Worm (Caenorhabditis elegans) whole organism, L1 larva: Measurements from ENCODE around the gene eral-1.

Source experiments
- C04F5.9 ChIP-seq: sonication (generic microtip); optimal IDR thresholded peaks from 2 replicates; lab custom pipeline; 2016; ENCODE audit warnings: missing genetic modification characterization, missing compliant biosample characterization
- F16B12.6 ChIP-seq: fragments of 150-350 bp; optimal IDR thresholded peaks from 2 replicates; lab custom pipeline; 2014; ENCODE audit warnings: missing biosample characterization, missing genetic modification characterization
- aly-2 ChIP-seq: fragments of 150-350 bp; optimal IDR thresholded peaks from 2 replicates; lab custom pipeline; 2014; ENCODE audit warnings: missing biosample characterization, missing genetic modification characterization
- ceh-63 ChIP-seq: fragments of 200-800 bp; sonication (Bioruptor generic); optimal IDR thresholded peaks from 2 replicates; lab custom pipeline; 2018; ENCODE audit warnings: mild to moderate bottlenecking, missing genetic modification characterization, missing compliant biosample characterization
- ceh-8 ChIP-seq: fragments of 200-800 bp; sonication (Bioruptor generic); optimal IDR thresholded peaks from 2 replicates; lab custom pipeline; 2018; ENCODE audit warnings: mild to moderate bottlenecking, missing genetic modification characterization, moderate library complexity, missing compliant biosample characterization
- ces-1 ChIP-seq: fragments of 150-350 bp; optimal IDR thresholded peaks from 2 replicates; lab custom pipeline; 2014; ENCODE audit warnings: missing biosample characterization, missing genetic modification reagents, missing genetic modification characterization
- dpl-1 ChIP-seq, 3 experiments: fragments of 150-350 bp in 2 of 3; sonication (generic microtip) in 1 of 3; optimal IDR thresholded peaks; 2 replicates each; lab custom pipeline; 2014 to 2017; ENCODE audit warnings: missing biosample characterization in 3 of 3, missing genetic modification characterization in 3 of 3, missing genetic modification reagents in 3 of 3
- dsc-1 ChIP-seq: sonication (generic microtip); optimal IDR thresholded peaks from 2 replicates; lab custom pipeline; 2016; ENCODE audit warnings: mild to moderate bottlenecking, missing genetic modification characterization, missing compliant biosample characterization
- efl-1 ChIP-seq, 4 experiments: fragments of 150-350 bp; optimal IDR thresholded peaks in 3 of 4; peaks in 1 of 4; 1 replicate in 1 of 4; 2 replicates in 3 of 4; lab custom pipeline; 2014; ENCODE audit warnings: missing biosample characterization in 2 of 4, missing genetic modification characterization in 2 of 4, missing genetic modification reagents in 2 of 4
- egl-27 ChIP-seq, 2 experiments: fragments of 150-350 bp in 1 of 2; sonication (generic microtip); optimal IDR thresholded peaks; 3 replicates each; lab custom pipeline; 2017 to 2018; ENCODE audit warnings: missing biosample characterization in 2 of 2, missing genetic modification characterization in 2 of 2, missing genetic modification reagents in 2 of 2
- elt-2 ChIP-seq: sonication (generic microtip); optimal IDR thresholded peaks from 2 replicates; lab custom pipeline; 2016; ENCODE audit warnings: missing genetic modification characterization, mild to moderate bottlenecking, inconsistent platforms, missing compliant biosample characterization, missing genetic modification reagents
- ets-5 ChIP-seq: fragments of 200-800 bp; sonication (Bioruptor generic); IDR thresholded peaks from 2 replicates; pipeline ENCODE4 v1.3.6; 2022; ENCODE audit warnings: missing genetic modification characterization, missing compliant biosample characterization
- fkh-4 ChIP-seq: sonication (generic microtip); optimal IDR thresholded peaks from 2 replicates; lab custom pipeline; 2016; ENCODE audit warnings: missing compliant biosample characterization, missing genetic modification characterization, borderline replicate concordance
- grh-1 ChIP-seq: fragments of 200-800 bp; sonication (Bioruptor generic); IDR thresholded peaks from 2 replicates; pipeline ENCODE4 v1.3.6; 2022; ENCODE audit warnings: missing genetic modification reagents, missing genetic modification characterization, missing compliant biosample characterization
- hlh-4 ChIP-seq: sonication (generic microtip); optimal IDR thresholded peaks from 2 replicates; lab custom pipeline; 2016; ENCODE audit warnings: mild to moderate bottlenecking, missing genetic modification characterization, missing compliant biosample characterization
- isw-1 ChIP-seq: fragments of 200-800 bp; sonication (Bioruptor generic); IDR thresholded peaks from 2 replicates; pipeline ENCODE4 v1.3.6; 2022; ENCODE audit warnings: missing genetic modification characterization, missing compliant biosample characterization
- lin-14 ChIP-seq: fragments of 200-800 bp; sonication (Bioruptor generic); optimal IDR thresholded peaks from 2 replicates; lab custom pipeline; 2018; ENCODE audit warnings: mild to moderate bottlenecking, missing genetic modification characterization, moderate library complexity, missing compliant biosample characterization
- lin-35 ChIP-seq, 2 experiments: fragments of 150-350 bp; optimal IDR thresholded peaks; 2 replicates each; lab custom pipeline; 2014; ENCODE audit warnings: missing biosample characterization in 2 of 2, missing genetic modification characterization in 2 of 2, missing genetic modification reagents in 2 of 2
- lin-39 ChIP-seq: fragments of 150-350 bp; optimal IDR thresholded peaks from 2 replicates; lab custom pipeline; 2014; ENCODE audit warnings: missing biosample characterization, missing genetic modification reagents, missing genetic modification characterization
- lir-3 ChIP-seq: sonication (generic microtip); optimal IDR thresholded peaks from 2 replicates; lab custom pipeline; 2016; ENCODE audit warnings: mild to moderate bottlenecking, missing genetic modification characterization, moderate library complexity, missing compliant biosample characterization; ENCODE audit not compliant: poor library complexity
- mab-9 ChIP-seq: fragments of 200-800 bp; sonication (Bioruptor generic); IDR thresholded peaks from 2 replicates; pipeline ENCODE4 v1.3.6; 2022; ENCODE audit warnings: missing genetic modification reagents, missing genetic modification characterization, missing compliant biosample characterization
- mdl-1 ChIP-seq, 2 experiments: fragments of 150-350 bp; optimal IDR thresholded peaks; 2 replicates each; lab custom pipeline; 2014 to 2017; ENCODE audit warnings: missing biosample characterization in 2 of 2, missing genetic modification characterization in 2 of 2, inconsistent platforms in 1 of 2
- nhr-19 ChIP-seq: fragments of 200-800 bp; sonication (Bioruptor generic); conservative IDR thresholded peaks from 2 replicates; pipeline ENCODE4 v1.3.6; 2022; ENCODE audit warnings: missing genetic modification characterization, missing compliant biosample characterization
- nhr-20 ChIP-seq: sonication (generic microtip); optimal IDR thresholded peaks from 2 replicates; lab custom pipeline; 2016; ENCODE audit warnings: mild to moderate bottlenecking, missing genetic modification characterization, missing compliant biosample characterization
- nhr-237 ChIP-seq: fragments of 150-350 bp; optimal IDR thresholded peaks from 2 replicates; lab custom pipeline; 2014; ENCODE audit warnings: missing biosample characterization, missing genetic modification characterization
- nhr-28 ChIP-seq: fragments of 150-350 bp; optimal IDR thresholded peaks from 2 replicates; lab custom pipeline; 2014; ENCODE audit warnings: missing biosample characterization, missing genetic modification characterization
- nhr-71 ChIP-seq: sonication (generic microtip); optimal IDR thresholded peaks from 2 replicates; lab custom pipeline; 2016; ENCODE audit warnings: mild to moderate bottlenecking, missing genetic modification characterization, moderate library complexity, missing compliant biosample characterization
- nhr-76 ChIP-seq: sonication (generic microtip); optimal IDR thresholded peaks from 2 replicates; lab custom pipeline; 2017; ENCODE audit warnings: missing biosample characterization, missing genetic modification characterization
- nhr-85 ChIP-seq: sonication (generic microtip); peaks from one replicate; lab custom pipeline; 2016; ENCODE audit warnings: missing genetic modification characterization, inconsistent platforms, missing compliant biosample characterization
- nhr-90 ChIP-seq: sonication (generic microtip); optimal IDR thresholded peaks from 2 replicates; lab custom pipeline; 2016; ENCODE audit warnings: mild to moderate bottlenecking, missing genetic modification characterization, missing compliant biosample characterization; ENCODE audit not compliant: poor library complexity
- pag-3 ChIP-seq: sonication (generic microtip); optimal IDR thresholded peaks from 2 replicates; lab custom pipeline; 2017; ENCODE audit warnings: missing genetic modification characterization, mild to moderate bottlenecking, missing compliant biosample characterization, antibody characterized with exemption, borderline replicate concordance; ENCODE audit not compliant: insufficient read depth
- rnt-1 ChIP-seq: sonication (generic microtip); optimal IDR thresholded peaks from 2 replicates; lab custom pipeline; 2016; ENCODE audit warnings: mild to moderate bottlenecking, missing genetic modification characterization, moderate library complexity, missing compliant biosample characterization
- skn-1 ChIP-seq: fragments of 150-350 bp; optimal IDR thresholded peaks from 2 replicates; lab custom pipeline; 2014; ENCODE audit warnings: missing biosample characterization, missing genetic modification characterization
- sox-4 ChIP-seq: sonication (generic microtip); optimal IDR thresholded peaks from 2 replicates; lab custom pipeline; 2016; ENCODE audit warnings: missing genetic modification characterization, missing compliant biosample characterization
- swsn-7 ChIP-seq: sonication (generic microtip); optimal IDR thresholded peaks from 2 replicates; lab custom pipeline; 2016; ENCODE audit warnings: missing genetic modification characterization, missing compliant biosample characterization
- tlp-1 ChIP-seq: fragments of 150-350 bp; optimal IDR thresholded peaks from 2 replicates; lab custom pipeline; 2014; ENCODE audit warnings: missing biosample characterization, missing genetic modification characterization
- unc-62 ChIP-seq: fragments of 150-350 bp; optimal IDR thresholded peaks from 2 replicates; lab custom pipeline; 2014; ENCODE audit warnings: missing biosample characterization, missing genetic modification reagents, missing genetic modification characterization
- unc-86 ChIP-seq: sonication (generic microtip); optimal IDR thresholded peaks from 2 replicates; lab custom pipeline; 2016; ENCODE audit warnings: missing genetic modification characterization, missing compliant biosample characterization
- unc-98 ChIP-seq: fragments of 200-800 bp; sonication (Bioruptor generic); IDR thresholded peaks from 2 replicates; pipeline ENCODE4 v1.3.6; 2022; ENCODE audit warnings: missing genetic modification characterization, missing compliant biosample characterization
- vab-15 ChIP-seq: sonication (generic microtip); optimal IDR thresholded peaks from 2 replicates; lab custom pipeline; 2017; ENCODE audit warnings: missing genotype, mild to moderate bottlenecking, missing genetic modification characterization, missing compliant biosample characterization
- zag-1 ChIP-seq: fragments of 150-350 bp; optimal IDR thresholded peaks from 2 replicates; lab custom pipeline; 2014; ENCODE audit warnings: missing biosample characterization, missing genetic modification characterization
- zip-4 ChIP-seq: fragments of 200-800 bp; sonication (Bioruptor generic); optimal IDR thresholded peaks from 2 replicates; lab custom pipeline; 2018; ENCODE audit warnings: mild to moderate bottlenecking, missing genetic modification characterization, moderate library complexity, missing compliant biosample characterization
- ztf-11 ChIP-seq, 2 experiments: sonication (generic microtip); optimal IDR thresholded peaks; 2 replicates each; lab custom pipeline; 2016 to 2017; ENCODE audit warnings: missing genetic modification characterization in 2 of 2, missing biosample characterization in 1 of 2, missing compliant biosample characterization in 1 of 2
- ztf-4 ChIP-seq: fragments of 150-350 bp; optimal IDR thresholded peaks from 2 replicates; lab custom pipeline; 2014; ENCODE audit warnings: missing biosample characterization, missing genetic modification characterization

Gene eral-1

ce11 chrII:9609296-9609695 lies 19.7 kb upstream of the eral-1 start, which contains the start of gene pap-2:
Gene pap-2 (minus strand): TSS chrII:9609396.
- TF ChIP-seq dpl-1 (GFP tag; optimal IDR thresholded peaks at IDR 0.05; lab: Kevin White, UChicago) (no peak), nhr-237 (tag; lab: Kevin White, UChicago) (no peak), ceh-63 (no peak), dsc-1 (tag; lab: Kevin White, UChicago) (no peak), nhr-76 (no peak), lin-39 (tag; lab: Kevin White, UChicago) (no peak), rnt-1 (no peak), mab-9 (GFP tag; lab: Robert Waterston, UW) (no peak), sox-4 (tag; lab: Kevin White, UChicago) (no peak), nhr-20 (tag; lab: Kevin White, UChicago) (no peak), lir-3 (tag; lab: Kevin White, UChicago) (no peak), vab-15 (tag; lab: Kevin White, UChicago) (no peak)

ce11 chrII:9607137-9607536 lies 17.6 kb upstream of the eral-1 start:
- TF ChIP-seq nhr-19 (GFP tag; lab: Robert Waterston, UW) = peak; percentile 62
- TF ChIP-seq dsc-1 (tag; lab: Kevin White, UChicago) = no peak
- peak in 1 of 2 experiments; percentile 3 for TF ChIP-seq lin-35 (GFP tag; optimal IDR thresholded peaks at IDR 0.05; lab: Kevin White, UChicago)
- TF ChIP-seq ets-5 (GFP tag; lab: Robert Waterston, UW) = no peak
- TF ChIP-seq rnt-1 = no peak
- TF ChIP-seq elt-2 = peak; percentile 63

- peak in 1 of 2 experiments; percentile 44 for TF ChIP-seq lin-35 (GFP tag; optimal IDR thresholded peaks at IDR 0.05; lab: Kevin White, UChicago)
- no peak for TF ChIP-seq unc-86 (tag; lab: Kevin White, UChicago)
- no peak for TF ChIP-seq nhr-76
- no peak for TF ChIP-seq ztf-11 (tag; optimal IDR thresholded peaks at IDR 0.05; lab: Kevin White, UChicago)
- no peak for TF ChIP-seq efl-1 (optimal IDR thresholded peaks at IDR 0.05; lab: Kevin White, UChicago)
- peak in 1 of 2 experiments; percentile 42 for TF ChIP-seq efl-1 (GFP tag; optimal IDR thresholded peaks at IDR 0.05 in 1 of 2; lab: Kevin White, UChicago)
These were observed 17.0 kb upstream of the eral-1 start for ce11 chrII:9606485-9607036.

DNA sequence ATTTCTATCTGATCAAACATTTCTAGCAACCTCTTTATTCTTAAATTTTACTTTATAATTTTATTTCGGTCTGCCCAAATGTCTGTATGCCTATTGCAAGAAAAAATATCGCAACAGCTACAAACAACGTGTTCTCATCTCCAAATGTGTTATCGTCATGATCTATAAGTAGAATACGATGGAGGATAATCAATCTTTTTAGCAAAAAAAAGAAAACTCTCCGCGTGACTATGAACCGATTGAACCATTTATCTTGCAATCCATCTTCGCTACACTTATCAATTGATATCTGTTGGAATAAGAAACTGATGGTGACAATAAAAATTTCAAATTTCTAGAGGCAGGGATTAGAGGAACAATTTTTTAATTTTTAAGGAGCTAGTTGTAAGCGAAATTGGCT lies 16.4 kb upstream of the eral-1 start:
- TF ChIP-seq fkh-4 (tag; lab: Kevin White, UChicago) = no peak
- TF ChIP-seq zip-4 (GFP tag; lab: Kevin White, UChicago) = no peak
- no peak for TF ChIP-seq nhr-28 (tag; lab: Kevin White, UChicago)
- TF ChIP-seq pag-3 = no peak
- peak; percentile 45 for TF ChIP-seq nhr-71 (tag; lab: Kevin White, UChicago)
- TF ChIP-seq tlp-1 (tag; lab: Kevin White, UChicago) = no peak
- TF ChIP-seq nhr-20 (tag; lab: Kevin White, UChicago) = peak; percentile 74
- no peak for TF ChIP-seq ztf-4 (tag; lab: Kevin White, UChicago)
- TF ChIP-seq F16B12.6 (tag; lab: Kevin White, UChicago) = no peak
- TF ChIP-seq aly-2 (tag; lab: Kevin White, UChicago) = no peak
- TF ChIP-seq lin-35 (GFP tag; optimal IDR thresholded peaks at IDR 0.05; lab: Kevin White, UChicago) = peak in 1 of 2 experiments; percentile 7
- no peak for TF ChIP-seq C04F5.9 (tag; lab: Kevin White, UChicago)
- TF ChIP-seq ces-1 (GFP tag; lab: Kevin White, UChicago) = no peak
- TF ChIP-seq lir-3 (tag; lab: Kevin White, UChicago) = no peak
- TF ChIP-seq ceh-63 = no peak
- no peak for TF ChIP-seq skn-1 (tag; lab: Kevin White, UChicago)
- no peak for TF ChIP-seq nhr-90 (tag; lab: Kevin White, UChicago)
- TF ChIP-seq swsn-7 (tag; lab: Kevin White, UChicago) = no peak
- no peak for TF ChIP-seq mab-9 (GFP tag; lab: Robert Waterston, UW)
- peak; percentile 47 for TF ChIP-seq lin-39 (tag; lab: Kevin White, UChicago)
- no peak for TF ChIP-seq zag-1
- peak; percentile 43 for TF ChIP-seq lin-14 (GFP tag; lab: Kevin White, UChicago)
- no peak for TF ChIP-seq unc-62 (GFP tag; lab: Kevin White, UChicago)
- TF ChIP-seq grh-1 (GFP tag; lab: Robert Waterston, UW) = no peak
- TF ChIP-seq efl-1 (optimal IDR thresholded peaks at IDR 0.05; lab: Kevin White, UChicago) = no peak
- TF ChIP-seq efl-1 (GFP tag; optimal IDR thresholded peaks at IDR 0.05 in 1 of 2; lab: Kevin White, UChicago) = no peak
- peak; percentile 88 for TF ChIP-seq nhr-85 (tag; lab: Kevin White, UChicago)
- no peak for TF ChIP-seq egl-27 (tag; optimal IDR thresholded peaks at IDR 0.05; lab: Kevin White, UChicago)
- no peak for TF ChIP-seq unc-98 (GFP tag; lab: Robert Waterston, UW)
- TF ChIP-seq ceh-8 = no peak
- no peak for TF ChIP-seq isw-1 (GFP tag; lab: Robert Waterston, UW)
- TF ChIP-seq mdl-1 (tag; optimal IDR thresholded peaks at IDR 0.05; lab: Kevin White, UChicago) = no peak
- no peak for TF ChIP-seq hlh-4 (tag; lab: Kevin White, UChicago)
